Fruit fly (Drosophila melanogaster) whole organism, embryonic: ENCODE measurements around the gene RpL36.

ENCODE experiments used
- CG7271 ChIP-seq: fragments of 200-800 bp; sonication (Bioruptor generic); optimal IDR thresholded peaks from 2 replicates; lab custom pipeline; 2018; ENCODE audit warnings: missing biosample characterization, mild to moderate bottlenecking, missing genetic modification characterization, moderate library complexity
- Med ChIP-seq: fragments of 200-800 bp; sonication (Bioruptor generic); peaks from one replicate; lab custom pipeline; 2016; ENCODE audit warnings: missing biosample characterization, missing genetic modification characterization, mild to moderate bottlenecking, inconsistent platforms, moderate library complexity
- kay ChIP-seq: fragments of 200-800 bp; sonication (Bioruptor generic); optimal IDR thresholded peaks from 2 replicates; lab custom pipeline; 2016; ENCODE audit warnings: missing biosample characterization, missing genetic modification characterization
- row ChIP-seq: fragments of 200-800 bp; sonication (Bioruptor generic); IDR thresholded peaks from 3 replicates; pipeline ENCODE4 v1.3.6; 2022; ENCODE audit warnings: missing biosample characterization, missing genetic modification characterization

- TF ChIP-seq row (GFP tag; lab: Robert Waterston, UW) (peak; percentile 85), Med (peak; percentile 88), CG7271 (tag; lab: Kevin White, UChicago) (no peak), kay (no peak)
These were observed 8.1 kb downstream of the RpL36 start, which contains the start of the genes CG13365 and Vsp37A for dm6 chrX:621132-621555.
